Fruit fly (Drosophila melanogaster) whole organism, embryonic: Measurements from ENCODE around the gene CG33325.

ENCODE experiments used
- Aef1 ChIP-seq: fragments of 200-800 bp; sonication (Bioruptor generic); IDR thresholded peaks from 3 replicates; pipeline ENCODE4 v1.3.6; 2022; ENCODE audit warnings: missing biosample characterization, missing genetic modification characterization
- CG10147 ChIP-seq: fragments of 200-800 bp; sonication (Bioruptor generic); optimal IDR thresholded peaks from 2 replicates; lab custom pipeline; 2019; ENCODE audit warnings: missing biosample characterization, mild to moderate bottlenecking, missing genetic modification characterization, moderate library complexity
- CG10267 ChIP-seq: fragments of 200-800 bp; sonication (Bioruptor generic); optimal IDR thresholded peaks from 2 replicates; lab custom pipeline; 2018; ENCODE audit warnings: missing biosample characterization, mild to moderate bottlenecking, missing genetic modification characterization, moderate library complexity
- CG13775 ChIP-seq: fragments of 200-800 bp; sonication (Bioruptor generic); optimal IDR thresholded peaks from 3 replicates; lab custom pipeline; 2017; ENCODE audit warnings: missing biosample characterization, mild to moderate bottlenecking, missing genetic modification characterization
- CG14667 ChIP-seq: fragments of 200-800 bp; sonication (Bioruptor generic); IDR thresholded peaks from 2 replicates; pipeline ENCODE4 v1.3.6; 2022; ENCODE audit warnings: missing biosample characterization, missing genetic modification characterization
- CG14710 ChIP-seq: fragments of 200-800 bp; sonication (Bioruptor generic); optimal IDR thresholded peaks from 3 replicates; lab custom pipeline; 2019; ENCODE audit warnings: missing biosample characterization, mild to moderate bottlenecking, missing genetic modification characterization, moderate library complexity
- CG15601 ChIP-seq: fragments of 200-800 bp; sonication (Bioruptor generic); optimal IDR thresholded peaks from 3 replicates; lab custom pipeline; 2019; ENCODE audit warnings: missing biosample characterization, mild to moderate bottlenecking, missing genetic modification characterization, moderate library complexity
- CG15696 ChIP-seq: fragments of 200-800 bp; sonication (Bioruptor generic); optimal IDR thresholded peaks from 2 replicates; lab custom pipeline; 2019; ENCODE audit warnings: missing biosample characterization, mild to moderate bottlenecking, missing genetic modification characterization, moderate library complexity
- CG17829 ChIP-seq: fragments of 200-800 bp; optimal IDR thresholded peaks from 2 replicates; lab custom pipeline; 2019; ENCODE audit warnings: missing biosample characterization, mild to moderate bottlenecking, missing genetic modification characterization, moderate library complexity
- CG4404 ChIP-seq: fragments of 200-800 bp; sonication (Bioruptor generic); IDR thresholded peaks from 2 replicates; pipeline ENCODE4 v1.3.6; 2022; ENCODE audit warnings: missing biosample characterization, missing genetic modification characterization
- CG5245 ChIP-seq: fragments of 200-800 bp; sonication (Bioruptor generic); optimal IDR thresholded peaks from 3 replicates; lab custom pipeline; 2016; ENCODE audit warnings: missing biosample characterization, missing genetic modification characterization
- CG5953 ChIP-seq: fragments of 200-800 bp; sonication (Bioruptor generic); IDR thresholded peaks from 2 replicates; pipeline ENCODE4 v1.3.6; 2022; ENCODE audit warnings: missing biosample characterization, missing genetic modification characterization
- CG7786 ChIP-seq: fragments of 200-800 bp; sonication (Bioruptor generic); optimal IDR thresholded peaks from 2 replicates; lab custom pipeline; 2016; ENCODE audit warnings: missing biosample characterization, missing genetic modification characterization
- CG8478 ChIP-seq: fragments of >200 bp; optimal IDR thresholded peaks from 2 replicates; lab custom pipeline; 2018
- CG8765 ChIP-seq: fragments of 200-800 bp; sonication (Bioruptor generic); IDR thresholded peaks from 2 replicates; pipeline ENCODE4 v1.3.6; 2022; ENCODE audit warnings: missing biosample characterization, missing genetic modification characterization
- CG9797 ChIP-seq: fragments of 200-800 bp; sonication (Bioruptor generic); optimal IDR thresholded peaks from 3 replicates; lab custom pipeline; 2018; ENCODE audit warnings: missing biosample characterization, mild to moderate bottlenecking, missing genetic modification characterization
- CG9876 ChIP-seq: fragments of 200-800 bp; sonication (Bioruptor generic); optimal IDR thresholded peaks from 2 replicates; lab custom pipeline; 2016; ENCODE audit warnings: missing biosample characterization, missing genetic modification characterization
- Dip2 ChIP-seq: fragments of 200-800 bp; sonication (Bioruptor generic); IDR thresholded peaks from 2 replicates; pipeline ENCODE4 v1.3.6; 2022; ENCODE audit warnings: missing biosample characterization, missing genetic modification characterization
- E2f1 ChIP-seq: fragments of 200-800 bp; sonication (Bioruptor generic); IDR thresholded peaks from 2 replicates; pipeline ENCODE4 v1.3.6; 2022; ENCODE audit warnings: missing biosample characterization, missing genetic modification characterization
- Ets65A ChIP-seq: fragments of 200-800 bp; sonication (Bioruptor generic); peaks from one replicate; lab custom pipeline; 2016; ENCODE audit warnings: missing biosample characterization, missing genetic modification characterization
- H2.0 ChIP-seq: fragments of 200-800 bp; sonication (Bioruptor generic); IDR thresholded peaks from 2 replicates; pipeline ENCODE4 v1.3.6; 2022; ENCODE audit warnings: missing biosample characterization, missing genetic modification characterization
- HHEX ChIP-seq: fragments of 200-800 bp; sonication (Bioruptor generic); optimal IDR thresholded peaks from 3 replicates; lab custom pipeline; 2017; ENCODE audit warnings: missing biosample characterization, mild to moderate bottlenecking, missing genetic modification characterization, missing genetic modification reagents
- HLHmδ ChIP-seq: fragments of 200-800 bp; sonication (Bioruptor generic); optimal IDR thresholded peaks from 2 replicates; lab custom pipeline; 2018; ENCODE audit warnings: missing biosample characterization, mild to moderate bottlenecking, missing genetic modification characterization, moderate library complexity
- Hey ChIP-seq: fragments of 200-800 bp; sonication (Bioruptor generic); optimal IDR thresholded peaks from 3 replicates; lab custom pipeline; 2018; ENCODE audit warnings: missing biosample characterization, mild to moderate bottlenecking, missing genetic modification characterization
- Hsf ChIP-seq: fragments of 200-800 bp; sonication (Bioruptor generic); optimal IDR thresholded peaks from 3 replicates; lab custom pipeline; 2016; ENCODE audit warnings: missing biosample characterization, missing genetic modification characterization
- MESR4 ChIP-seq: fragments of 200-800 bp; sonication (Bioruptor generic); optimal IDR thresholded peaks from 2 replicates; lab custom pipeline; 2018; ENCODE audit warnings: missing biosample characterization, mild to moderate bottlenecking, missing genetic modification characterization, moderate library complexity
- MTF-1 ChIP-seq: fragments of 200-800 bp; sonication (Bioruptor generic); optimal IDR thresholded peaks from 2 replicates; lab custom pipeline; 2018; ENCODE audit warnings: missing biosample characterization, mild to moderate bottlenecking, missing genetic modification characterization, borderline replicate concordance
- Max ChIP-seq: fragments of 200-800 bp; sonication (Bioruptor generic); optimal IDR thresholded peaks from 2 replicates; lab custom pipeline; 2016; ENCODE audit warnings: missing biosample characterization, mild to moderate bottlenecking, missing genetic modification characterization
- Nf-YC ChIP-seq: fragments of 200-800 bp; optimal IDR thresholded peaks from 3 replicates; lab custom pipeline; 2019; ENCODE audit warnings: missing biosample characterization, mild to moderate bottlenecking, missing genetic modification characterization, moderate library complexity
- PHDP ChIP-seq: fragments of 200-800 bp; sonication (Bioruptor generic); optimal IDR thresholded peaks from 3 replicates; lab custom pipeline; 2018; ENCODE audit warnings: missing biosample characterization, mild to moderate bottlenecking, missing genetic modification characterization, moderate library complexity
- Sry-β ChIP-seq: fragments of 200-800 bp; sonication (Bioruptor generic); optimal IDR thresholded peaks from 2 replicates; lab custom pipeline; 2018; ENCODE audit warnings: missing biosample characterization, mild to moderate bottlenecking, missing genetic modification characterization, moderate library complexity
- Taf1 ChIP-seq: fragments of 200-800 bp; sonication (Bioruptor generic); IDR thresholded peaks from 2 replicates; pipeline ENCODE4 v1.3.6; 2022; ENCODE audit warnings: missing biosample characterization, missing genetic modification characterization
- Xrp1 ChIP-seq: fragments of 200-800 bp; sonication (Bioruptor generic); IDR thresholded peaks from 2 replicates; pipeline ENCODE4 v1.3.6; 2022; ENCODE audit warnings: missing biosample characterization, missing genetic modification characterization
- ac ChIP-seq: fragments of 200-800 bp; sonication (Bioruptor generic); optimal IDR thresholded peaks from 3 replicates; lab custom pipeline; 2017; ENCODE audit warnings: missing biosample characterization, mild to moderate bottlenecking, missing genetic modification characterization
- ato ChIP-seq: fragments of 200-800 bp; sonication (Bioruptor generic); IDR thresholded peaks from 2 replicates; pipeline ENCODE4 v1.3.6; 2022; ENCODE audit warnings: missing biosample characterization, missing genetic modification characterization; ENCODE audit not compliant: partially characterized antibody
- az2 ChIP-seq: fragments of 200-800 bp; sonication (Bioruptor generic); optimal IDR thresholded peaks from 3 replicates; lab custom pipeline; 2016; ENCODE audit warnings: missing biosample characterization, missing genetic modification characterization
- chif ChIP-seq, 2 experiments: fragments of 200-800 bp; sonication (Bioruptor generic); optimal IDR thresholded peaks; 3 replicates each; lab custom pipeline; 2016; ENCODE audit warnings: missing biosample characterization in 2 of 2, missing genetic modification characterization in 2 of 2
- corto ChIP-seq: fragments of 200-800 bp; sonication (Bioruptor generic); optimal IDR thresholded peaks from 2 replicates; lab custom pipeline; 2016; ENCODE audit warnings: missing biosample characterization, mild to moderate bottlenecking, missing genetic modification characterization, moderate library complexity
- dmrt11E ChIP-seq: fragments of 200-800 bp; sonication (Bioruptor generic); optimal IDR thresholded peaks from 3 replicates; lab custom pipeline; 2018; ENCODE audit warnings: missing biosample characterization, mild to moderate bottlenecking, missing genetic modification characterization, moderate library complexity
- fd102C ChIP-seq: fragments of 200-800 bp; sonication (Bioruptor generic); optimal IDR thresholded peaks from 2 replicates; lab custom pipeline; 2018; ENCODE audit warnings: missing biosample characterization, mild to moderate bottlenecking, missing genetic modification characterization, moderate library complexity
- grn ChIP-seq: fragments of 200-800 bp; sonication (Bioruptor generic); optimal IDR thresholded peaks from 3 replicates; lab custom pipeline; 2017; ENCODE audit warnings: missing biosample characterization, missing genetic modification characterization
- ken ChIP-seq: fragments of 200-800 bp; sonication (Bioruptor generic); IDR thresholded peaks from 3 replicates; pipeline ENCODE4 v1.3.6; 2022; ENCODE audit warnings: missing biosample characterization, missing genetic modification characterization
- knrl ChIP-seq: fragments of 200-800 bp; sonication (Bioruptor generic); IDR thresholded peaks from 3 replicates; pipeline ENCODE4 v1.3.6; 2022; ENCODE audit warnings: missing biosample characterization, missing genetic modification characterization; ENCODE audit not compliant: partially characterized antibody
- lola ChIP-seq, 3 experiments: fragments of >200 bp in 2 of 3; fragments of 200-800 bp in 1 of 3; sonication (Bioruptor generic) in 1 of 3; optimal IDR thresholded peaks; 2 replicates each; lab custom pipeline; 2017 to 2019; ENCODE audit warnings: missing biosample characterization in 3 of 3, missing genetic modification characterization in 3 of 3, mild to moderate bottlenecking in 1 of 3, moderate library complexity in 1 of 3
- mam ChIP-seq: fragments of 200-800 bp; sonication (Bioruptor generic); optimal IDR thresholded peaks from 3 replicates; lab custom pipeline; 2016; ENCODE audit warnings: missing biosample characterization, missing genetic modification characterization
- org-1 ChIP-seq: fragments of 200-800 bp; sonication (Bioruptor generic); optimal IDR thresholded peaks from 2 replicates; lab custom pipeline; 2017; ENCODE audit warnings: missing biosample characterization, missing genetic modification characterization
- repo ChIP-seq: fragments of 200-800 bp; sonication (Bioruptor generic); optimal IDR thresholded peaks from 2 replicates; lab custom pipeline; 2016; ENCODE audit warnings: missing biosample characterization, missing genetic modification characterization
- sd ChIP-seq: fragments of 200-800 bp; sonication (Bioruptor generic); optimal IDR thresholded peaks from 3 replicates; lab custom pipeline; 2018; ENCODE audit warnings: missing biosample characterization, mild to moderate bottlenecking, missing genetic modification characterization, moderate library complexity
- ssp ChIP-seq: fragments of 200-800 bp; sonication (Bioruptor generic); IDR thresholded peaks from 2 replicates; pipeline ENCODE4 v1.3.6; 2022; ENCODE audit warnings: missing biosample characterization, missing genetic modification characterization
- tup ChIP-seq: fragments of 200-800 bp; sonication (Bioruptor generic); optimal IDR thresholded peaks from 2 replicates; lab custom pipeline; 2016; ENCODE audit warnings: missing biosample characterization, mild to moderate bottlenecking, missing genetic modification characterization, moderate library complexity
- twi ChIP-seq: fragments of 200-800 bp; optimal IDR thresholded peaks from 2 replicates; lab custom pipeline; 2019; ENCODE audit warnings: missing biosample characterization, mild to moderate bottlenecking, missing genetic modification characterization, moderate library complexity
- zf30C ChIP-seq: fragments of 200-800 bp; sonication (Bioruptor generic); optimal IDR thresholded peaks from 3 replicates; lab custom pipeline; 2018; ENCODE audit warnings: missing biosample characterization, mild to moderate bottlenecking, missing genetic modification characterization

The CG33325 gene

DNA sequence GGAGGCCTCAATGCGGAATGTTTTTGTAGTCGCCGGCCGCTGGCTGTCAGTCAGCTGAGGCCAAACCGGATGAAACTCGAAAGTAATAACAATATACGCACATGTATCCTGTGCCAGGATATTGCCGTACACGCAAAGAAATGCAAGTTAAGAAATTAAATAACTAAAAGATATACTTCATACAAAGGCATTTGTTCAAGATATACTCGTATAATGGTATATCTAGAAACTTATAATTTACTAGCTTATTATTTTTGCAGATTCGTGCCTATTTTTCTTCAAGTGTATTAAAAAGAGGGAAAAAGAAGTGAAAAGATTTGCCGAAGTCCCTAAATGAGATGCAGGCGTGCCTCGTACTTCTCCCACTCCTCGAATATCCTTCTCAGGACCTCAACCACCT lies 3.4 kb upstream of the CG33325 start (continued):
- no peak for TF ChIP-seq Max (GFP tag; lab: Kevin White, UChicago)
- peak; percentile 12 for TF ChIP-seq twi (tag; lab: Kevin White, UChicago)
- TF ChIP-seq CG10267 (tag; lab: Kevin White, UChicago) = peak; percentile 3
- no peak for TF ChIP-seq ken (GFP tag; lab: Robert Waterston, UW)
- no peak for TF ChIP-seq CG5953 (GFP tag; lab: Robert Waterston, UW)
- no peak for TF ChIP-seq az2
- TF ChIP-seq HLHmδ = no peak
- TF ChIP-seq knrl (GFP tag; lab: Robert Waterston, UW) = no peak
- TF ChIP-seq CG14710 = peak; percentile 5
- no peak for TF ChIP-seq Hey (tag; lab: Kevin White, UChicago)
- no peak for TF ChIP-seq sd (tag; lab: Kevin White, UChicago)
- peak; percentile 66 for TF ChIP-seq CG15696 (tag; lab: Kevin White, UChicago)
- TF ChIP-seq repo (GFP tag; lab: Kevin White, UChicago) = no peak
- TF ChIP-seq CG9797 = no peak
- TF ChIP-seq CG5245 (GFP tag; lab: Kevin White, UChicago) = no peak
- no peak for TF ChIP-seq MTF-1 (GFP tag; lab: Kevin White, UChicago)
- TF ChIP-seq CG10147 = no peak
- peak; percentile 27 for TF ChIP-seq ac (GFP tag; lab: Kevin White, UChicago)
- TF ChIP-seq ato (GFP tag; lab: Robert Waterston, UW) = no peak
- no peak for TF ChIP-seq CG9876
- no peak for TF ChIP-seq Ets65A
- TF ChIP-seq Nf-YC (tag; lab: Kevin White, UChicago) = no peak
- TF ChIP-seq CG17829 = peak; percentile 25
- TF ChIP-seq Aef1 (GFP tag; lab: Robert Waterston, UW) = no peak
- peak; percentile 79 for TF ChIP-seq fd102C (GFP tag; lab: Kevin White, UChicago)
- TF ChIP-seq PHDP = no peak
- no peak for TF ChIP-seq MESR4
- TF ChIP-seq corto (GFP tag; lab: Kevin White, UChicago) = no peak
- no peak for TF ChIP-seq HHEX
- peak; percentile 65 for TF ChIP-seq CG8765
- peak; percentile 65 for TF ChIP-seq CG4404 (GFP tag; lab: Robert Waterston, UW)
- TF ChIP-seq grn (GFP tag; lab: Kevin White, UChicago) = no peak
- peak; percentile 65 for TF ChIP-seq zf30C
- no peak for TF ChIP-seq chif (GFP tag; optimal IDR thresholded peaks at IDR 0.05; lab: Kevin White, UChicago)
- no peak for TF ChIP-seq CG14667 (GFP tag; lab: Robert Waterston, UW)
- TF ChIP-seq CG13775 (GFP tag; lab: Kevin White, UChicago) = peak; percentile 4
- TF ChIP-seq CG15601 (tag; lab: Kevin White, UChicago) = no peak
- TF ChIP-seq org-1 (GFP tag; lab: Kevin White, UChicago) = no peak
- TF ChIP-seq lola (GFP tag; optimal IDR thresholded peaks at IDR 0.05; lab: Kevin White, UChicago) = peak in 1 of 3 experiments; percentile 56
- TF ChIP-seq CG7786 (GFP tag; lab: Kevin White, UChicago) = no peak
- TF ChIP-seq ssp (GFP tag; lab: Robert Waterston, UW) = no peak
- TF ChIP-seq Sry-β = no peak
- TF ChIP-seq H2.0 = no peak
- no peak for TF ChIP-seq mam
- peak; percentile 10 for TF ChIP-seq Hsf (GFP tag; lab: Kevin White, UChicago)
- TF ChIP-seq dmrt11E (tag; lab: Kevin White, UChicago) = peak; percentile 55
- no peak for TF ChIP-seq E2f1
- TF ChIP-seq Dip2 = no peak
- peak; percentile 28; the same call in 1 of the 2 replicates for TF ChIP-seq Xrp1
- no peak for TF ChIP-seq Taf1 (GFP tag; lab: Robert Waterston, UW)
- TF ChIP-seq tup = no peak
- TF ChIP-seq CG8478 = no peak
